Fruit fly (Drosophila melanogaster): ENCODE measurements around the gene Elal.

The Elal gene

DNA sequence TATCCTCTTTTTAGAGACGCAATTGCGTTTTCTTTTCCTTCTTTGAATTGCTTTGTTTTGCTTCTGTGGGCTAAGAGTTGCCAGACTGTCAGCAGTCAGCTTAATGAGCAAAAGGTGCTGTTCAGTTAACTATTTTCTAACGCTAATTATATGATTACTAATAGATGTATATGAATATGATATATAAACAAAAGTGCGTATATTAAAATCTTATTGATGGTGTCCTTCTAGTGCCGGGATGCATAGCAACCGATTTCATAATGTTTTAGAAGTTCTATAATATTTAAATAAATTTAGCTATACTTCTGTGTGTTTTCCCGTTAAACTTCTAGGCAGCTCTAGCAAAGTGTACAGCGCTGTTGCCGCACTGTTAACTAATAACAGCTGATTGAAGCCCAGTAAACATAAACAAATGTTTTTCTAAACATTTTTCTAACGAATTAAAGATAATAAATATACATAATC, 35.2 kb upstream of the Elal start, which contains the start of the genes Kaz and CG43273:
Gene Kaz (minus strand): TSS at position 73 of the 465 bp plus-strand sequence.
Gene CG43273 (plus strand): TSS at position 415 of the 465 bp plus-strand sequence.
- TF ChIP-seq CG7101 (tag; optimal IDR thresholded peaks at IDR 0.05) (peak; percentile 67), CG12768 (GFP tag; optimal IDR thresholded peaks at IDR 0.05) (no peak), CG5204 (GFP tag; optimal IDR thresholded peaks at IDR 0.05) (peak; percentile 40), Crg-1 (GFP tag; optimal IDR thresholded peaks at IDR 0.05) (peak; percentile 14), CG1620 (GFP tag; optimal IDR thresholded peaks at IDR 0.05) (peak; percentile 67), cic (GFP tag; optimal IDR thresholded peaks at IDR 0.05) (no peak), ovo (GFP tag; optimal IDR thresholded peaks at IDR 0.05) (peak; percentile 46), CG7045 (GFP tag; optimal IDR thresholded peaks at IDR 0.05) (peak; percentile 41), Hr96 (GFP tag; optimal IDR thresholded peaks at IDR 0.05) (no peak), cnc (optimal IDR thresholded peaks at IDR 0.05) (no peak), CG14711 (tag; optimal IDR thresholded peaks at IDR 0.05) (peak; percentile 67), tj (GFP tag; optimal IDR thresholded peaks at IDR 0.05) (peak; percentile 35), CG11617 (GFP tag; optimal IDR thresholded peaks at IDR 0.05) (peak; percentile 54), kay (GFP tag; ENCODE audit: borderline replicate concordance) (peak; percentile 62), pad (GFP tag; optimal IDR thresholded peaks at IDR 0.05) (peak; percentile 36), Mnt (GFP tag; optimal IDR thresholded peaks at IDR 0.05) (peak; percentile 25), Clk (GFP tag; optimal IDR thresholded peaks at IDR 0.05) (no peak), toe (GFP tag; optimal IDR thresholded peaks at IDR 0.05) (peak; percentile 71), bab1 (GFP tag; optimal IDR thresholded peaks at IDR 0.05) (peak; percentile 76), CG33017 (tag; optimal IDR thresholded peaks at IDR 0.05) (peak; percentile 37)

DNA sequence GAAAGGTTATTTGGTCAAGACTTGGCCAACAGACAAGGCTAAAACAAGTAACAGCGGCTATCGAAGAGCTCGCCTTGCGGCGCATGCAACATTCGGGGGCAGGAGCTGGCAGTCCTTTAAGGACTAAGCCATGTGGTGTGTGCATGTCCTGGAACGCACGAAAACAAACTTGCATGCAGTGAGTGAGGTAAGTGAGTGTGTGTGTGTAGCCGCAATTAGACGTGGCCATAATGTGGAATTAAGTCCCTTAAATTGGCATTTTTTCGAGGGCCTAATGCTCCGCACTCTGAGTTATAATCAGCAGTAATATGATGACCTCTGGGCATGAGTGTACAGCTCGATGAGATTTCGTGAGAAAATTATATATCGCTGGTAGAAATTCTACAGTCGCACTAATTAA, 31.5 kb upstream of the Elal start, which contains the start of gene sosie:
Gene sosie (plus strand): TSS at position 301 of the 400 bp plus-strand sequence.
- TF ChIP-seq cnc (optimal IDR thresholded peaks at IDR 0.05) = no peak

DNA sequence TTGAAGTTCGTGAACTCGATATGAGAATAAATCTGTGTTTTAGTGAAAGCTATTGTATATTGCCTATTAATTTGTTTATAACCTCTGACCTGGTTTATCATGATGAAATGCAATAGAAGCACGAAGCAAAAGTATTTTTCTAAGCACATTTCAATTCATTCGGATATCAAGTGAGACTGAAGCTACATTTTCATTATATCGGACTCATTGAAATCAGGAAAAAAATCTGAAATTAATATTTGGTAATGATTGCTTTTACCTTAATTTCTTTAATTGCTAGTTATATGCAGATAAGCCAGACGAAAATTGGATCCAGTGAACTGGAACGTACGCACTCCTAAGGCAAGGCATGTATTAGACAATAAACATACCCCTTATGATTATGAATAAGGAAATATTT, 24.1 kb upstream of the Elal start, which contains the start of gene CG33658:
Gene CG33658 (minus strand): TSS at position 101 of the 400 bp plus-strand sequence.
- no peak for TF ChIP-seq Mnt (GFP tag; optimal IDR thresholded peaks at IDR 0.05)

DNA sequence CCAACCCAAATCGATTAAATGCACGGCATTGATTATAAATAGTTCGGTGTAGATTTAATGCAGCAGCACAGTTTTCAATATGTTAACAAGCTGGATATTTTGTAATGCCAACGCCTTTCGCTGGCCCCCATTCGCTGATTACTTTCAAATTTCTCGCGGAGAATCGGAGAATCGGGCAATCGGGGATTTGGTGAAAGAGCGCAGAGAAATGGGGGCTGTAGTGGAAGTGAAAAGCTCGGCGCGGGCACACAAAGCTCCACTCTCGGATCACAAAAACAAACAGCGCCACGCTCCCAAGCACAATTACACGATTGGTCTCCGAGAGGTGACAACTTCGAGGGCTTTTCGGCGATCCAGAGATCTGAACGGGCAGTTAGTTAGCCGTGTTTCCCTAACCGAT, 23.5 kb upstream of the Elal start, which contains the start of gene Esp:
Gene Esp (plus strand): TSS at position 301 of the 400 bp plus-strand sequence.
- TF ChIP-seq Hr96 (GFP tag; optimal IDR thresholded peaks at IDR 0.05) = no peak
- TF ChIP-seq tj (GFP tag; optimal IDR thresholded peaks at IDR 0.05) = no peak
- no peak for TF ChIP-seq Crg-1 (GFP tag; optimal IDR thresholded peaks at IDR 0.05)

DNA sequence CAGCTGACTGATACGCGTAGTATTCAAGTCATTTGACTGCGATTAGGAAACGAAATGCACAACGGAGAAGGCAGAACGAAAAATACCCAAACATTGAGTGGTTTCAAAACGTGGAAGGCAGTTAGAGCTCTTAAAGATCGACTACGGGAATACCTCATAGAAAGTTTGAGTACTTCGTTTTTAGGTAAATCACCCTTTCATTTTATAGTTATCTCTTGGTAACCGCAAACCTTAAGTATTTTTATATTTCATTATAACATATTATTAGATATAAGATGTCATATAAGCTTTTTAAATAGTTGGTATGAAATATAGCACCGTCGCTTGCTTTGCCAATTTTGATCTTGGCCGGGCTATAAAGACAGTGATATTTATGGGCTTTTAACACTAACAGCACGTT, 20.0 kb upstream of the Elal start:
- TF ChIP-seq bab1 (GFP tag; optimal IDR thresholded peaks at IDR 0.05) (no peak), CG11617 (GFP tag; optimal IDR thresholded peaks at IDR 0.05) (no peak), Clk (GFP tag; optimal IDR thresholded peaks at IDR 0.05) (no peak), ovo (GFP tag; optimal IDR thresholded peaks at IDR 0.05) (no peak), CG7101 (tag; optimal IDR thresholded peaks at IDR 0.05) (no peak), Hr96 (GFP tag; optimal IDR thresholded peaks at IDR 0.05) (no peak), Mnt (GFP tag; optimal IDR thresholded peaks at IDR 0.05) (no peak)

DNA sequence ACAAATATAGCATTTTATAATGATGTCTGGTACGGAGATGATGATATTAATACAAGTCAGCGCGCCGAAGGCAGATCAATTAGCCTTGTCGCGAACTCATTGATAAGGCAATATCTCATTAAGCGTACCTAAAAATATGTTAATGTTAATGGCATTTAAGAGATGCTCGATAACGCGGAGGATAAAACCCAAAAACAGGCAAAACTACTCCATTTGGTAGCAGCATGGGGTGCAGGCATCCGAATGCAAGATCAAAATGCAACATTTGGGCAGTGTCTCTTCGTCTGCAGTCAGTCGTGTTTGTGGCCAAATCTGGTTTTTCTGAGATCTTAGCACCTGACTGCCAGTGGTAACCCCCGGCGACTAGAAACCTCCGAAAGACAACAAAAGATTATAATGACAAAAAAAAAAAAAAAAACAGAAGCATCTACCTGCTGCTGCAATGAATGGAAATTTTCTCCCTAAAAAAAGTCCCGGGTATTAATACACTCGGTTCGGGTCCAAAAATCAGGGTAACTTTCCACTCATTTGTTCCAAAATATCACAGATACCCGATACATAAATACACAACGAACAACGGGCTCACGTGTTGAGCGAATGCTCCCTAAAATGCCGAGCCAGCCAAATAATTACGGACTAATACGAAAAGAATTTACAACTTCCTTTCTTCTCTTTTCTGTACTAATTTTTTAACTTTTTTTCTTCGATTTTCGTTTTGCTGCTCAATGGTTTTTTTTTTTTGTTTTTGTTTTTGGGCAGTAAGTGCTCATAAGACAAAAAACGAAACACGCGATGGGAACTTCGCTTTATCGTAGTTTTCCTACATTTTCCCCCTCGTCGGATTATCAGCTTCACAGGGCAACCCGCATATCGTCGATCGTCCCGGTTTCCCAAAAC, 18.9 kb upstream of the Elal start:
- TF ChIP-seq kay (GFP tag; ENCODE audit: borderline replicate concordance) = no peak
- peak; percentile 84 for TF ChIP-seq tj (GFP tag; optimal IDR thresholded peaks at IDR 0.05)

DNA sequence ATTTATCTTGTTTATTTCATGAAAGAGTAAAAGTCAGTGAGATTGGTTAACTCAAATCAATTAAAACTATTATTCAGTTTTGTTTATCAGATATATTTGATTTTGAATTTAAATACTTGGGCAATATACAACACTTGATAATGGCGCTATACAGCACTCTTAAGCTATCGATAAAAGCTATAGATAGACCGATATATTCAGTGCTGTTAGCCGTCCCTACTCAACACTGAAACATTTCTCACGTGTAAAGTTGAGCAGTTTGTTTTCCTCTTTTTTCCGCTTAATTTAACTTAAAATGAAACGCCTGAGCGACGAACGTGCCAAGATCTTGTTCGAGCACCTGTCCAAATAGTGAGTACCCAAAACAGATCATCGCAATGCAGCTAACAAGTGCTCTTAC, 14.7 kb upstream of the Elal start, which contains the start of gene CG7006:
Gene CG7006 (plus strand): TSS at position 208 of the 400 bp plus-strand sequence.
- peak; percentile 67 for TF ChIP-seq Clk (GFP tag; optimal IDR thresholded peaks at IDR 0.05)
- peak; percentile 97 for TF ChIP-seq Mnt (GFP tag; optimal IDR thresholded peaks at IDR 0.05)
- peak; percentile 97 for TF ChIP-seq CG1620 (GFP tag; optimal IDR thresholded peaks at IDR 0.05)
- TF ChIP-seq CG11617 (GFP tag; optimal IDR thresholded peaks at IDR 0.05) = peak; percentile 41
- no peak for TF ChIP-seq tj (GFP tag; optimal IDR thresholded peaks at IDR 0.05)
- TF ChIP-seq CG7101 (tag; optimal IDR thresholded peaks at IDR 0.05) = peak; percentile 91
- peak; percentile 60 for TF ChIP-seq CG33017 (tag; optimal IDR thresholded peaks at IDR 0.05)
- peak; percentile 76 for TF ChIP-seq Hr96 (GFP tag; optimal IDR thresholded peaks at IDR 0.05)
- TF ChIP-seq ovo (GFP tag; optimal IDR thresholded peaks at IDR 0.05) = peak; percentile 72
- TF ChIP-seq CG12768 (GFP tag; optimal IDR thresholded peaks at IDR 0.05) = peak; percentile 79
- peak; percentile 71 for TF ChIP-seq CG7045 (GFP tag; optimal IDR thresholded peaks at IDR 0.05)
- TF ChIP-seq kay (GFP tag; ENCODE audit: borderline replicate concordance) = no peak
- no peak for TF ChIP-seq cnc (optimal IDR thresholded peaks at IDR 0.05)
- peak; percentile 88 for TF ChIP-seq pad (GFP tag; optimal IDR thresholded peaks at IDR 0.05)
- peak; percentile 77 for TF ChIP-seq CG14711 (tag; optimal IDR thresholded peaks at IDR 0.05)
- peak; percentile 80 for TF ChIP-seq toe (GFP tag; optimal IDR thresholded peaks at IDR 0.05)
- TF ChIP-seq cic (GFP tag; optimal IDR thresholded peaks at IDR 0.05) = peak; percentile 43
- TF ChIP-seq CG5204 (GFP tag; optimal IDR thresholded peaks at IDR 0.05) = peak; percentile 77
- TF ChIP-seq bab1 (GFP tag; optimal IDR thresholded peaks at IDR 0.05) = peak; percentile 75
- TF ChIP-seq Crg-1 (GFP tag; optimal IDR thresholded peaks at IDR 0.05) = peak; percentile 98

All from whole organism, adult.